Fruit fly (Drosophila melanogaster) whole organism, wandering third instar larva: ENCODE results near the gene CG9356.
A peak's percentile ranks its signal among the peaks of the same experiment; 100 is the strongest.

Experiments used
- Abd-B ChIP-seq: fragments of >200 bp; optimal IDR thresholded peaks from 2 replicates; lab custom pipeline; 2017; ENCODE audit warnings: missing biosample characterization, missing genetic modification characterization
- CG32264 ChIP-seq: fragments of 200-800 bp; sonication (Bioruptor generic); optimal IDR thresholded peaks from 2 replicates; lab custom pipeline; 2016; ENCODE audit warnings: missing biosample characterization, missing genetic modification characterization
- CG9705 ChIP-seq: fragments of 200-800 bp; sonication (Bioruptor generic); optimal IDR thresholded peaks from 2 replicates; lab custom pipeline; 2018; ENCODE audit warnings: missing biosample characterization, mild to moderate bottlenecking, missing genetic modification characterization
- CrebA ChIP-seq: fragments of 200-800 bp; sonication (Bioruptor generic); optimal IDR thresholded peaks from 2 replicates; lab custom pipeline; 2016; ENCODE audit warnings: missing biosample characterization, mild to moderate bottlenecking, missing genetic modification characterization, borderline replicate concordance
- Dfd ChIP-seq: fragments of >200 bp; optimal IDR thresholded peaks from 2 replicates; lab custom pipeline; 2017; ENCODE audit warnings: missing biosample characterization, missing genetic modification characterization
- GATAd ChIP-seq: sonication (Bioruptor generic); optimal IDR thresholded peaks from 2 replicates; lab custom pipeline; 2016; ENCODE audit warnings: missing biosample characterization, missing genetic modification characterization
- HLH106 ChIP-seq: fragments of 200-800 bp; optimal IDR thresholded peaks from 3 replicates; lab custom pipeline; 2019; ENCODE audit warnings: missing biosample characterization, mild to moderate bottlenecking, missing genetic modification characterization, moderate library complexity
- Hnf4 ChIP-seq: fragments of 200-800 bp; sonication (Bioruptor generic); optimal IDR thresholded peaks from 2 replicates; lab custom pipeline; 2016; ENCODE audit warnings: missing biosample characterization, mild to moderate bottlenecking, missing genetic modification characterization
- Hr78 ChIP-seq: fragments of >200 bp; optimal IDR thresholded peaks from 2 replicates; lab custom pipeline; 2017; ENCODE audit warnings: missing biosample characterization, missing genetic modification characterization
- Hr83 ChIP-seq: fragments of 200-300 bp; sonication (Bioruptor generic); optimal IDR thresholded peaks from 2 replicates; lab custom pipeline; 2016; ENCODE audit warnings: missing biosample characterization, mild to moderate bottlenecking, missing genetic modification characterization, moderate library complexity; ENCODE audit not compliant: poor library complexity, severe bottlenecking
- Jra ChIP-seq: sonication (Bioruptor generic); optimal IDR thresholded peaks from 2 replicates; lab custom pipeline; 2016; ENCODE audit warnings: missing biosample characterization, missing genetic modification characterization
- Mio ChIP-seq: sonication (Bioruptor generic); optimal IDR thresholded peaks from 2 replicates; lab custom pipeline; 2016; ENCODE audit warnings: missing biosample characterization, missing genetic modification characterization
- Myc ChIP-seq: fragments of >200 bp; optimal IDR thresholded peaks from 2 replicates; lab custom pipeline; 2017
- N ChIP-seq: fragments of >200 bp; optimal IDR thresholded peaks from 2 replicates; lab custom pipeline; 2018; ENCODE audit warnings: missing biosample characterization, missing external identifiers, missing genetic modification characterization
- OdsH ChIP-seq: fragments of 200-800 bp; sonication (Bioruptor generic); optimal IDR thresholded peaks from 2 replicates; lab custom pipeline; 2016; ENCODE audit warnings: missing biosample characterization, mild to moderate bottlenecking, missing genetic modification characterization
- Rel ChIP-seq, 2 experiments: fragments of 200-800 bp; sonication (Bioruptor generic) in 1 of 2; optimal IDR thresholded peaks; 2 replicates in 1 of 2; 3 replicates in 1 of 2; lab custom pipeline; 2016 to 2019; ENCODE audit warnings: mild to moderate bottlenecking in 2 of 2, missing biosample characterization in 2 of 2, missing genetic modification characterization in 2 of 2, moderate library complexity in 1 of 2
- Sp1 ChIP-seq: fragments of 200-800 bp; sonication (Bioruptor generic); optimal IDR thresholded peaks from 3 replicates; lab custom pipeline; 2019; ENCODE audit warnings: missing biosample characterization, mild to moderate bottlenecking, missing genetic modification characterization, moderate library complexity
- Vsx2 ChIP-seq: fragments of 200-300, 225-300 bp; sonication (Bioruptor generic); optimal IDR thresholded peaks from 2 replicates; lab custom pipeline; 2018; ENCODE audit warnings: missing biosample characterization, missing genetic modification characterization; ENCODE audit not compliant: partially characterized antibody
- br ChIP-seq: fragments of 200-800 bp; sonication (Bioruptor generic); optimal IDR thresholded peaks from 2 replicates; lab custom pipeline; 2016; ENCODE audit warnings: missing biosample characterization, missing genetic modification characterization
- brk ChIP-seq: fragments of 200-800 bp; sonication (Bioruptor generic); optimal IDR thresholded peaks from 2 replicates; lab custom pipeline; 2016; ENCODE audit warnings: missing biosample characterization, mild to moderate bottlenecking, missing genetic modification characterization
- dl ChIP-seq, 2 experiments: fragments of 175-275, 200-275 bp in 1 of 2; fragments of 200-275 bp in 1 of 2; sonication (Bioruptor generic); optimal IDR thresholded peaks; lab custom pipeline; 2018; ENCODE audit warnings: mild to moderate bottlenecking in 2 of 2, missing biosample characterization in 2 of 2, missing genetic modification characterization in 2 of 2, moderate library complexity in 2 of 2; ENCODE audit not compliant: partially characterized antibody in 2 of 2, insufficient read depth in 1 of 2
- dmrt93B ChIP-seq: fragments of 200-800 bp; sonication (Bioruptor generic); optimal IDR thresholded peaks from 2 replicates; lab custom pipeline; 2018; ENCODE audit warnings: missing biosample characterization, mild to moderate bottlenecking, missing genetic modification characterization
- dsf ChIP-seq: sonication (Bioruptor generic); optimal IDR thresholded peaks from 2 replicates; lab custom pipeline; 2016; ENCODE audit warnings: missing biosample characterization, missing genetic modification characterization, borderline replicate concordance
- ey ChIP-seq: fragments of 200-800 bp; sonication (Bioruptor generic); optimal IDR thresholded peaks from 2 replicates; lab custom pipeline; 2016; ENCODE audit warnings: missing biosample characterization, missing genetic modification characterization
- foxo ChIP-seq, 2 experiments: fragments of 200-800 bp; sonication (Bioruptor generic); optimal IDR thresholded peaks; 2 replicates in 1 of 2; 3 replicates in 1 of 2; lab custom pipeline; 2016 to 2017; ENCODE audit warnings: missing biosample characterization in 2 of 2, missing genetic modification characterization in 2 of 2
- fru ChIP-seq: fragments of 200-800 bp; sonication (Bioruptor generic); optimal IDR thresholded peaks from 3 replicates; lab custom pipeline; 2016; ENCODE audit warnings: missing biosample characterization, mild to moderate bottlenecking, missing genetic modification characterization
- h ChIP-seq: fragments of 200-800 bp; sonication (Bioruptor generic); optimal IDR thresholded peaks from 3 replicates; lab custom pipeline; 2016; ENCODE audit warnings: missing biosample characterization, mild to moderate bottlenecking, missing genetic modification characterization
- jim ChIP-seq: fragments of 175-275, 200-325 bp; sonication (Bioruptor generic); optimal IDR thresholded peaks from 2 replicates; lab custom pipeline; 2016; ENCODE audit warnings: missing biosample characterization, mild to moderate bottlenecking, missing genetic modification characterization
- lola ChIP-seq: fragments of >200 bp; optimal IDR thresholded peaks from 2 replicates; lab custom pipeline; 2017; ENCODE audit warnings: missing biosample characterization, missing genetic modification characterization
- psq ChIP-seq: fragments of 200-800 bp; sonication (Bioruptor generic); optimal IDR thresholded peaks from 3 replicates; lab custom pipeline; 2017; ENCODE audit warnings: missing biosample characterization, mild to moderate bottlenecking, missing genetic modification characterization, moderate library complexity
- rgr ChIP-seq: fragments of 200-800 bp; sonication (Bioruptor generic); optimal IDR thresholded peaks from 3 replicates; lab custom pipeline; 2016; ENCODE audit warnings: missing biosample characterization, mild to moderate bottlenecking, missing genetic modification characterization
- sage ChIP-seq: fragments of 200-800 bp; sonication (Bioruptor generic); optimal IDR thresholded peaks from 2 replicates; lab custom pipeline; 2016; ENCODE audit warnings: missing biosample characterization, mild to moderate bottlenecking, missing genetic modification characterization
- sv ChIP-seq: fragments of 200-800 bp; sonication (Bioruptor generic); optimal IDR thresholded peaks from 3 replicates; lab custom pipeline; 2016; ENCODE audit warnings: missing biosample characterization, missing genetic modification characterization
- tai ChIP-seq: sonication (Bioruptor generic); optimal IDR thresholded peaks from 2 replicates; lab custom pipeline; 2016; ENCODE audit warnings: missing biosample characterization, missing genetic modification characterization
- usp ChIP-seq: fragments of >200 bp; optimal IDR thresholded peaks from 2 replicates; lab custom pipeline; 2017; ENCODE audit warnings: missing biosample characterization, missing genetic modification characterization
- woc ChIP-seq: sonication (Bioruptor generic); optimal IDR thresholded peaks from 2 replicates; lab custom pipeline; 2016; ENCODE audit warnings: missing biosample characterization, mild to moderate bottlenecking, missing genetic modification characterization

Gene CG9356

DNA sequence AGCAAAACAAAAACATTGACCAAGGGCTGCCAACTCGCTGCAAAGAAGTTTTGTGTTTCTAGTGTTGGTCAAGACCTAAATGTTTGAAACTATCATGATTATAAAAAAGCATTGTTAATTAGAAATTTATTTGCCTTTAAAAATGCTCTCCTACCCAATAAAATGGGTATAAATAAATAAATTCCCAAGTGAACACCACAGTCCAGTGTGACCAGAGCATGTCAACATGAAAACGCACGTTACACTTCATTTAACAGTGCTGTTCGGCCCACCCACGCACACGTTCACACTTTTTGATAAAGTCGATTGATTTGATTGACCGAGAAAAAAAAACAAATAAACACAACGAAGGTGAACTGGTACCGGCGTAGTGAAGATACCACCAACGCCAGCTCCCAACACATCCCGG is at the start of gene CG9356, which contains the start of the genes BBIP1 and CG8135:
CG9356 (minus strand) TSS at position 166 of the 409 bp plus-strand sequence.
BBIP1 (plus strand) TSS at position 282 of the 409 bp plus-strand sequence.
CG8135 (plus strand) TSS at position 282 of the 409 bp plus-strand sequence.
- TF ChIP-seq woc (GFP tag; lab: Kevin White, UChicago) = no peak
- no peak for TF ChIP-seq br
- no peak for TF ChIP-seq Sp1 (GFP tag; lab: Kevin White, UChicago)
- TF ChIP-seq N (GFP tag; lab: Kevin White, UChicago) = no peak
- peak; percentile 62 for TF ChIP-seq psq (GFP tag; lab: Kevin White, UChicago)
- TF ChIP-seq lola (GFP tag; lab: Kevin White, UChicago) = no peak
- TF ChIP-seq foxo (GFP tag; optimal IDR thresholded peaks at IDR 0.05; lab: Kevin White, UChicago) = peak in 1 of 2 experiments; percentile 86
- TF ChIP-seq OdsH = peak; percentile 61
- peak; percentile 82 for TF ChIP-seq rgr (GFP tag; lab: Kevin White, UChicago)
- no peak for TF ChIP-seq fru (GFP tag; lab: Kevin White, UChicago)
- no peak for TF ChIP-seq Jra (GFP tag; lab: Kevin White, UChicago)
- TF ChIP-seq Hr78 (GFP tag; lab: Kevin White, UChicago) = no peak
- TF ChIP-seq Abd-B (GFP tag; lab: Kevin White, UChicago) = no peak
- no peak for TF ChIP-seq Rel (GFP tag; optimal IDR thresholded peaks at IDR 0.05; lab: Kevin White, UChicago)
- TF ChIP-seq Rel (tag; optimal IDR thresholded peaks at IDR 0.05; lab: Kevin White, UChicago) = peak; percentile 98
- no peak for TF ChIP-seq sage (GFP tag; lab: Kevin White, UChicago)
- TF ChIP-seq HLH106 (tag; lab: Kevin White, UChicago) = no peak
- TF ChIP-seq Dfd (GFP tag; lab: Kevin White, UChicago) = no peak
- TF ChIP-seq CG9705 = peak; percentile 31
- no peak for TF ChIP-seq dsf
- TF ChIP-seq brk (GFP tag; lab: Kevin White, UChicago) = no peak
- peak; percentile 34 for TF ChIP-seq Myc
- peak; percentile 83 for TF ChIP-seq ey (GFP tag; lab: Kevin White, UChicago)
- peak; percentile 75 for TF ChIP-seq CG32264
- TF ChIP-seq usp (GFP tag; lab: Kevin White, UChicago) = no peak
- peak; percentile 81 for TF ChIP-seq sv (GFP tag; lab: Kevin White, UChicago)
- TF ChIP-seq GATAd = peak; percentile 11
- TF ChIP-seq h (GFP tag; lab: Kevin White, UChicago) = no peak
- TF ChIP-seq jim (GFP tag; lab: Kevin White, UChicago) = peak; percentile 8
- no peak for TF ChIP-seq Mio (GFP tag; lab: Kevin White, UChicago)
- peak; percentile 73 for TF ChIP-seq Hr83 (GFP tag; lab: Kevin White, UChicago)
- TF ChIP-seq CrebA (GFP tag; lab: Kevin White, UChicago) = no peak
- TF ChIP-seq Hnf4 (GFP tag; lab: Kevin White, UChicago) = no peak
- TF ChIP-seq, all 38 proteins: peak for 13

DNA sequence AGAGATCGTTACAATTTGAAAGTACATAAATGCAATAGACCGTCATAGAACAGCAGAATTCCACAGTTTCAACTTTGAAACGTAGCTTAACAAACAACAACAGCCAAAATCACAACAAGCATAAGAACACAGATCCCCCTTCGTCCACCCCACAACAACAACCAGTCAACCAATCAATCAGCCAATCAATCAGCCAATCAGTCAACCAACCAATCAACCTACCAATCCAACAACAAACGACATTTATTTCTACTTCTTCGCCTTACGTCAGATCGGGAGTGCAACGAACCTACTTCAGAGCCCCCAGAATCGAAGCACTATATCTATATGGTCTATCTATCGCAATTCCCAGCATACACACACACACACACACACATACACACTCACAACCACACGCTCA is 46.6 kb upstream of the CG9356 start:
- TF ChIP-seq N (GFP tag; lab: Kevin White, UChicago) (no peak), Dfd (GFP tag; lab: Kevin White, UChicago) (peak; percentile 30)
- TF ChIP-seq, all 38 proteins: peak for 1

DNA sequence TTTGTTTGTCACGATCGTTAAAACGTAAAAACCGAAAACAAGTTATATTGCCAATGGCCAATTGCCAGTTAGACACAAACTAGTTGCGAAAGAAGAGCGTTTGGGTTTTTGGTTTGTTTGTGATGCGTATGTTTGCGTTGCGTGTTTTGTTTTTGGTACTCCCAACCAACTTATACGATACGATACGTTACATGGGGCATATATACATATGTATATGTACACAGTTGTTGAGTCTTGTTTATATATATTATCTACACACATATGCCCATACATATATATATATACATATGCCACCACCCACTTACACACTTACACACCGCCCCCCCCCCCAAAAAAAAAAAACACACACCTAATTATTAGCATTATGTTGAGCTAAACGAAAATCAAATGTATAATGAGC is 44.3 kb upstream of the CG9356 start:
- TF ChIP-seq sv (GFP tag; lab: Kevin White, UChicago) = no peak
- TF ChIP-seq Abd-B (GFP tag; lab: Kevin White, UChicago) = no peak
- no peak for TF ChIP-seq psq (GFP tag; lab: Kevin White, UChicago)
- TF ChIP-seq dl (GFP tag; optimal IDR thresholded peaks at IDR 0.05; lab: Kevin White, UChicago; ENCODE audit: insufficient read depth in 1 of 2, partially characterized antibody in 2 of 2) = no peak
- TF ChIP-seq Hr83 (GFP tag; lab: Kevin White, UChicago) = no peak
- TF ChIP-seq OdsH = no peak
- no peak for TF ChIP-seq dmrt93B (GFP tag; lab: Kevin White, UChicago)
- TF ChIP-seq tai (GFP tag; lab: Kevin White, UChicago) = no peak
- TF ChIP-seq Mio (GFP tag; lab: Kevin White, UChicago) = no peak
- no peak for TF ChIP-seq CrebA (GFP tag; lab: Kevin White, UChicago)
- no peak for TF ChIP-seq Vsx2 (GFP tag; lab: Kevin White, UChicago)
- no peak for TF ChIP-seq lola (GFP tag; lab: Kevin White, UChicago)
- TF ChIP-seq rgr (GFP tag; lab: Kevin White, UChicago) = no peak
- TF ChIP-seq Sp1 (GFP tag; lab: Kevin White, UChicago) = no peak
- TF ChIP-seq Hr78 (GFP tag; lab: Kevin White, UChicago) = no peak
- TF ChIP-seq GATAd = no peak
- no peak for TF ChIP-seq brk (GFP tag; lab: Kevin White, UChicago)
- TF ChIP-seq usp (GFP tag; lab: Kevin White, UChicago) = no peak
